Worm (Caenorhabditis elegans) whole organism, L2 larva: Measurements from ENCODE around the gene set-6.

ENCODE experiments used
- R02D3.7 ChIP-seq: fragments of 150-350 bp; optimal IDR thresholded peaks from 2 replicates; lab custom pipeline; 2014; ENCODE audit warnings: missing biosample characterization, missing genetic modification characterization
- ZK546.5 ChIP-seq: sonication (generic microtip); optimal IDR thresholded peaks from 2 replicates; lab custom pipeline; 2017; ENCODE audit warnings: missing biosample characterization, missing genetic modification characterization
- ama-1 ChIP-seq: fragments of 150-350 bp; optimal IDR thresholded peaks from 2 replicates; lab custom pipeline; 2018; ENCODE audit warnings: inconsistent platforms
- lsy-2 ChIP-seq, 2 experiments: fragments of 150-350 bp in 1 of 2; sonication (generic microtip) in 1 of 2; optimal IDR thresholded peaks; 2 replicates each; lab custom pipeline; 2014 to 2017; ENCODE audit warnings: missing biosample characterization in 2 of 2, missing genetic modification characterization in 2 of 2
- nhr-12 ChIP-seq: fragments of 150-350 bp; optimal IDR thresholded peaks from 2 replicates; lab custom pipeline; 2014; ENCODE audit warnings: missing biosample characterization, missing genetic modification characterization
- unc-39 ChIP-seq: fragments of 150-350 bp; optimal IDR thresholded peaks from 2 replicates; lab custom pipeline; 2014; ENCODE audit warnings: missing biosample characterization, missing genetic modification characterization
- ztf-11 ChIP-seq: sonication (generic microtip); optimal IDR thresholded peaks from 2 replicates; lab custom pipeline; 2017; ENCODE audit warnings: missing biosample characterization, missing genetic modification characterization

DNA sequence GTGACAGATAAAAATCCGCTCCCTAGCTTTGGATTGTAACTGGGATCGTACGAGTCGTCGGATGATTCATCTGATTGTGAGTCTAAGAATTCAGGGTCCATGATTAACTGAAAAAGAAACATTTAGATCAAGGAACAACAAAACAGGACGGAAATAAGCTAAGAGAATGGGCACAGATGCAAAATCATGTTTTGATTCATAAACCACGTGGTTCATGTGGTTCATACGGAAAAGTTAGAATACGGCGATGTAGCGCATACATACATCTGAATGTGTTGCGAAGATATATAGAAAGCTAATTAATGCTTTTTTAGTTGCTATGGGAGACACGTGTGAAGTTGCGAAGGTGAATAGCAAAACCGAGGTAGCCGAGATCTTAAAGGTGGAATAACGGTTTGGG is 32.5 kb downstream of the set-6 start, which contains the start of gene F55G7.3:
- TF ChIP-seq lsy-2 (tag; optimal IDR thresholded peaks at IDR 0.05; lab: Kevin White, UChicago) = no peak
- TF ChIP-seq nhr-12 (tag; lab: Kevin White, UChicago) = no peak
- no peak for TF ChIP-seq ZK546.5 (tag; lab: Kevin White, UChicago)
- no peak for TF ChIP-seq R02D3.7 (tag; lab: Kevin White, UChicago)
- no peak for TF ChIP-seq ama-1 (lab: Kevin White, UChicago)
- no peak for TF ChIP-seq ztf-11
- TF ChIP-seq unc-39 (tag; lab: Kevin White, UChicago) = no peak
